Fruit fly (Drosophila melanogaster): ENCODE results near the gene Sema1a.

The Sema1a gene

DNA sequence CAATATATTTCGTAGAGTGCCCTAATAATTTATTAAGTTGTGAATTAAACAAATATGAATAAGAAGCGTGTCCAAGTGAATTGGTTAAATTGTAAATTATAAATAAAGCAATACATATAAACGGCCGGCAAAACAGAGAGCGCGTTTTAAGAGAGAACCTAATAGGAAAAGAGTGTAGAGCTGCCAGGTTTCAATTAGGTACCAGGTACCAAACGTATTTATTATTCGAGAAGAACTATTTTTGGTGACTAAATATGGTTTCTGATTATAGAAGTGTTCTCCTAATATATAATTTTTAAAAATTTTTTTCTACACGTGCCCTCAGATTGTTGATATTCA, 256 bp downstream of the Sema1a start:
- TF ChIP-seq sens (GFP tag) (peak; percentile 50), HmgD (GFP tag; optimal IDR thresholded peaks at IDR 0.05) (no peak), CG32767 (GFP tag; IDR thresholded peaks at IDR 0.05) (no peak), CoRest (tag; optimal IDR thresholded peaks at IDR 0.05) (no peak), bbx (GFP tag; IDR thresholded peaks at IDR 0.05; ENCODE audit: partially characterized antibody) (no peak), Gug (GFP tag; IDR thresholded peaks at IDR 0.05) (no peak), schlank (tag; optimal IDR thresholded peaks at IDR 0.05) (no peak), pan (optimal IDR thresholded peaks at IDR 0.05) (no peak), pan (GFP tag; optimal IDR thresholded peaks at IDR 0.05 in 1 of 2, IDR thresholded peaks at IDR 0.05 in 1 of 2) (peak in 1 of 2 experiments; percentile 6), Xrp1 (GFP tag; IDR thresholded peaks at IDR 0.05) (0 out of 2 replicates have a peak, but pooled peaks have one; percentile 4), Taf1 (GFP tag; IDR thresholded peaks at IDR 0.05) (no peak), vfl (GFP tag; optimal IDR thresholded peaks at IDR 0.05) (no peak), sna (GFP tag; IDR thresholded peaks at IDR 0.05; ENCODE audit: partially characterized antibody) (0 out of 2 replicates have a peak, but pooled peaks have one; percentile 23), Fer3 (tag; optimal IDR thresholded peaks at IDR 0.05) (no peak), Pdp1 (GFP tag; optimal IDR thresholded peaks at IDR 0.05) (no peak), CG34376 (GFP tag; optimal IDR thresholded peaks at IDR 0.05) (no peak), Adf1 (GFP tag; IDR thresholded peaks at IDR 0.05) (no peak), CG7786 (GFP tag; optimal IDR thresholded peaks at IDR 0.05) (no peak), Elba2 (GFP tag; optimal IDR thresholded peaks at IDR 0.05) (peak; percentile 82), CG1233 (GFP tag; optimal IDR thresholded peaks at IDR 0.05) (no peak), D19A (tag; optimal IDR thresholded peaks at IDR 0.05) (peak; percentile 64), CG32532 (GFP tag; IDR thresholded peaks at IDR 0.05) (no peak; the same call in 1 of the 2 replicates), unc-4 (GFP tag; IDR thresholded peaks at IDR 0.05; ENCODE audit: partially characterized antibody) (no peak), CG8924 (tag; optimal IDR thresholded peaks at IDR 0.05) (no peak), Trl (optimal IDR thresholded peaks at IDR 0.05) (peak; percentile 73 to 79), Trl (GFP tag; optimal IDR thresholded peaks at IDR 0.05) (no peak), gt (GFP tag; IDR thresholded peaks at IDR 0.05) (no peak), tll (GFP tag; optimal IDR thresholded peaks at IDR 0.05) (no peak)

DNA sequence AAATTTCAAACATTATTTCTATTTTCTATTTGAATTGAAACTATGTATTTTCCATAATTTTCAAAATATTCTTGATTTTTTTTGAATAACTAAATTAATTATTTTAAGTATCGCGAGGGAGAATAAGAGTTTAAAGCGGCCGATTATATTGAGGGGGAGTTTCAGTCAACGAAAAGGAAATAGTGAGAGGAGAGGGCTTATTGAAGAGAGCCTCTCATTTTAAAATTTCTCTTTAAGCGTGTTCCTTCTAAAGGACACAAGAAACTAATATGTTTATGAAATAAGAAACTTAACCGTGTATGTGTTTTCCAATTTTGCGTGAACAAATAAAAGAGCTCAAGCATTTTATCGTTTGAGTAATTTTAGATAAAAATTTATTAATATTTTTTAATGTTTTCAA, 692 bp downstream of the Sema1a start:
- TF ChIP-seq Hr78 (GFP tag; optimal IDR thresholded peaks at IDR 0.05) (no peak), CG10147 (GFP tag; optimal IDR thresholded peaks at IDR 0.05) (no peak), yki (optimal IDR thresholded peaks at IDR 0.05) (peak; percentile 75), Med (GFP tag) (no peak), Meics (GFP tag; optimal IDR thresholded peaks at IDR 0.05) (no peak), run (tag; optimal IDR thresholded peaks at IDR 0.05) (no peak), CG2116 (GFP tag; optimal IDR thresholded peaks at IDR 0.05) (no peak), CrebB (tag; optimal IDR thresholded peaks at IDR 0.05) (no peak), CTCF (GFP tag; optimal IDR thresholded peaks at IDR 0.05) (no peak), YL-1 (GFP tag; optimal IDR thresholded peaks at IDR 0.05) (no peak), Trl (optimal IDR thresholded peaks at IDR 0.05) (peak in 1 of 2 experiments; percentile 89), Trl (GFP tag; optimal IDR thresholded peaks at IDR 0.05) (no peak), Hand (GFP tag; optimal IDR thresholded peaks at IDR 0.05) (no peak), CG10979 (tag; optimal IDR thresholded peaks at IDR 0.05) (no peak), ash1 (GFP tag; optimal IDR thresholded peaks at IDR 0.05) (no peak), CG18764 (GFP tag; optimal IDR thresholded peaks at IDR 0.05) (no peak), CG7928 (GFP tag; optimal IDR thresholded peaks at IDR 0.05) (no peak), repo (GFP tag; optimal IDR thresholded peaks at IDR 0.05) (no peak), Ets65A (GFP tag) (no peak), CG12071 (GFP tag; optimal IDR thresholded peaks at IDR 0.05) (no peak), Hsf (GFP tag; optimal IDR thresholded peaks at IDR 0.05) (no peak), sna (GFP tag; IDR thresholded peaks at IDR 0.05; ENCODE audit: partially characterized antibody) (0 out of 2 replicates have a peak, but pooled peaks have one; percentile 7), NC2β (GFP tag; optimal IDR thresholded peaks at IDR 0.05) (no peak), CG7987 (GFP tag; optimal IDR thresholded peaks at IDR 0.05) (no peak)

Data from whole organism, embryonic.